Worm (Caenorhabditis elegans): ENCODE data around the gene pcca-1.

The pcca-1 gene

ce11 chrX:7660919-7661557 is at the start of gene pcca-1:
Gene pcca-1, minus strand, starts transcription at chrX:7660986.
- no peak for TF ChIP-seq unc-62 (GFP tag; optimal IDR thresholded peaks at IDR 0.05)

- TF ChIP-seq unc-62 (GFP tag; optimal IDR thresholded peaks at IDR 0.05): no peak
These were observed 49.4 kb upstream of the pcca-1 start for ce11 chrX:7710187-7710586.

- TF ChIP-seq unc-62 (GFP tag; optimal IDR thresholded peaks at IDR 0.05): no peak
These were observed 46.2 kb upstream of the pcca-1 start, which contains the start of gene kvs-1 for ce11 chrX:7707031-7707430. Gene kvs-1, minus strand, starts transcription at chrX:7707131.

DNA sequence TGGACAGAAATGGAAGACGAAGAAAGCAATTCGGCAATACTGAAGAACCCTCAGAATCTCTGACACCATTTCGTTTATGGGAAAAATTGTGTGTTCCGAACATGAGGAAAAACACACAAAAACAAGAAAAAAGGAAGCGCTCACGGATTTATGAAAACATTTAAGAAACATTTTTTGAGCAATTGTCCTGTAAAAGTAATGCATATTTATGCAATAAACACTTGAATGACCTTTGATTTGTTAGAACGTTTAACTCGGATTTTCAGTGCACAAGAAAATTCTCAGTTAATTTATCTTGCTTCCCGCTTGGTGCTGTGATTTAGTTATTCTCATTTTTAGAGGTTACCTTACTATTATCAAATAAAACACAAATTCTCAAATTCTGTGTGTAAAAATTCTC is 43.1 kb upstream of the pcca-1 start:
- TF ChIP-seq unc-62 (GFP tag; optimal IDR thresholded peaks at IDR 0.05): no peak

DNA sequence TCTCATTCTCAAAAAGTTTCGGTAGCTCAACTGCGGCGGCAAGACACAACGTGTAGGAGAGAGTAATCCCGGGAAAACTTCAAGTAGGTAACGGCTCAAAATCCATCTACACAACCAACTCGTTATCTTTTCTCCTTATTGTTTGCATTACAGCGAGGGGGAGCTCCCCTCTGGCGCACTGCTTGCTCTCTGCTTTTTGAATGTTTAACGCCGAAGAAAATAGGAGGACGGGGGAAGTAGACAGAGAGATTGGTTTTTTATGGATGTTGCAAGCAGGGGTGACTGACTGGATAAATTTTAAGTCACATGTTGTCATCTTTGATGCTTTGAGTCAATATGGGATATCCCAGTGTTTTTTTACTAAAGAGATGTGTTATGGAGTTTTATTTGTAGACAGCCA is 28.8 kb upstream of the pcca-1 start:
- TF ChIP-seq unc-62 (GFP tag; optimal IDR thresholded peaks at IDR 0.05): no peak

- TF ChIP-seq unc-62 (GFP tag; optimal IDR thresholded peaks at IDR 0.05): no peak
These were observed 28.3 kb upstream of the pcca-1 start, which contains the start of gene clik-2 for ce11 chrX:7689119-7689518. Gene clik-2, minus strand, starts transcription at chrX:7689219.

DNA sequence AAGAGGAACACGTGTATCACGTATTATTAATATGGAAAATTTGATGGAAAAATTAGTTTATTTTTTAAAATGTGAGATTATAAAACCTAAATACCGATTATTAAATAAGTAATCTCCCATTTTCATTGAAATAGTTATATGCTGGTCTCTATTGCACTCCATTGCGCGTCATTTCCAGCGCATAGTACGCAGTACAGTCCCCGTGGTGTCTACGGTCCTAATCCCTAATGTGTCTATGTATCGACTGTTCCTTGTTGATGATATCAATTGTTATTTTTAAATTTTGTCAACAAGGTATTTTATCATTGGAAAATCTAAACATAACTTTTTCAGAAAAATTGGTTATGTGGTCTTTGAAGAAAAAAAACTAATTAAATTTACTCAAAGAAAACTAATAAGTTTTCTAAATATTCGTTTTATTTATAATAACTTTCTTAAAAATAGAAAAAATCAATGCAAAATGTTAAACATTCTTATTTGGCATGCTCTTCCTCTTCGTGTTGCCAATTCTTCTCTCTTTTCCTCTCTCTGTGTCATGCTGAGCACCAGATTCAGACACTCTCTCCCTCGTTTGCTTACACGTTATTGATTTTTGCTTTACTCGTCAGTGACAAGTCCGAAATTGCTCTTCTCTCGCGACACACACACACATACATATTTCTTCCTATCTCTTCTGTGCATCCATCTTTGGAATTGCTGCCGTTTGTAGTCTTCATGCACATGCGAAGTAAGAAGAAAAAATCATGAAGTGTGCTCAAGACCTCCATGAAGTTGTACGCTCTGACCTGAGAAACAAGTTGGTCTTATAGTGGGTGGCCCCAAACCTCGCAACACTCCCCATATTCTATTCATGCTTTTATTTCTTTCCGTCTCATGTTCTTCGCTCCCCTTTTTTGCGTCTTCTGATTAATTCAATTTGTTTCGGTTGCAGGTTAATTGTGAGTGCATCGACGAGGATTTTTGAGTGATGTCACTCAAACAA is 21.5 kb upstream of the pcca-1 start, which contains the start of gene unc-18:
TSS of gene unc-18 (plus strand) at position 932 of the 982 bp plus-strand sequence.
- TF ChIP-seq unc-62 (GFP tag; optimal IDR thresholded peaks at IDR 0.05): no peak

DNA sequence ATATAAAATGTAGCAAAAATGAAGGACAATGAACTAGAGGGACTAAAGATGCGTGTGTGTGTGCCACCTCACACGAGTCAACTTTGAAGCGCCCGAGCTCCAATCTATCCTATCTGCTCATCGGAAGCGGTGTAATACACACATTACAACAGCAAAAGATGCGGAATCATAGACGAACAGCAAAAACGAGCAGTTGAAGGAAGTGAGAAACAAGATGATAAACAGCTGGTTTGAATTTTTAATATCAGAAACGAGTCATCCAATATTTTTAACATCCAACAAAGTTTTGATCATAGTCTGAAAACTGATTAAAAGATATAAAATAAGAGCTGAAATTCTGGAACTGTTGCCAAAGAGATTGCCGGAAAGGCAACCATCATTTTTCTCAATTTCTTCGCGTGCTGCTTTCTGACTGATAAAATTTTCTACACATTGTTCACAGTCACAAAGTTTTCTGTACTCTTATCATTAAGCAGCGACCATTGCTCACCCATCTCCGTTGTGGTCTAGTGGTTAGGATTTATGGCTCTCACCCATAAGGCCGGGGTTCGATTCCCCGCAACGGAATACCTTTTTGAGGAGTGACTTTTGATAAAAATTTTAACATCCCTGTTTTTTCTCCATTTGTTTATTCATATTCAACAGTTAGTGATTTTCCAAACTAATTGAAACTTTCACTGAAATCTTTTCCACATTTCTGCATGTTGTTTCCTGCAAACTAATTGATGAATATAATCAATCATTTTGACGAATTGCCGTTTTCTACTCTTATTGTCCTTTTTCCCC is 20.0 kb upstream of the pcca-1 start, which contains the start of gene stn-2:
TSS of gene stn-2 (minus strand) at position 75 of the 786 bp plus-strand sequence.
- no peak for TF ChIP-seq unc-62 (GFP tag; optimal IDR thresholded peaks at IDR 0.05)

DNA sequence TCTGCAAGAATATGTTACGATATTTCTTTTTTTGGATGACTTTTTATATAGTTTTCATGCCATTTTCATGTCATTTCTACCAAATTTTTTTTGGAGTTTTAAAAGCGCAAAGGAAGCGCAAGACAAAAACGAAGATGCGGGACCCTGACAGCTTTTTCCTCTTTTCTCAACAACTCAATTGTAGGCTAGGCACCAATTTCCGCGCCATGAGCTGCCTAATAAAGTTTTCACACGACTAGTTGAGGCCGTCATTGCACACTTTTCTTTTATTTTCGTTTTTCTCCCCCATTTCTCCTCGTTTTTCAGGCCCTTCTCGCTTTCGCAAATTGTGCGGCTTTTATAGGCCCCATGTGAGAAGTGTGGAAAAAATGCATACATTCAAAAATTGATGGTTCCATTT is 19.0 kb upstream of the pcca-1 start:
- no peak for TF ChIP-seq unc-62 (GFP tag; optimal IDR thresholded peaks at IDR 0.05)

DNA sequence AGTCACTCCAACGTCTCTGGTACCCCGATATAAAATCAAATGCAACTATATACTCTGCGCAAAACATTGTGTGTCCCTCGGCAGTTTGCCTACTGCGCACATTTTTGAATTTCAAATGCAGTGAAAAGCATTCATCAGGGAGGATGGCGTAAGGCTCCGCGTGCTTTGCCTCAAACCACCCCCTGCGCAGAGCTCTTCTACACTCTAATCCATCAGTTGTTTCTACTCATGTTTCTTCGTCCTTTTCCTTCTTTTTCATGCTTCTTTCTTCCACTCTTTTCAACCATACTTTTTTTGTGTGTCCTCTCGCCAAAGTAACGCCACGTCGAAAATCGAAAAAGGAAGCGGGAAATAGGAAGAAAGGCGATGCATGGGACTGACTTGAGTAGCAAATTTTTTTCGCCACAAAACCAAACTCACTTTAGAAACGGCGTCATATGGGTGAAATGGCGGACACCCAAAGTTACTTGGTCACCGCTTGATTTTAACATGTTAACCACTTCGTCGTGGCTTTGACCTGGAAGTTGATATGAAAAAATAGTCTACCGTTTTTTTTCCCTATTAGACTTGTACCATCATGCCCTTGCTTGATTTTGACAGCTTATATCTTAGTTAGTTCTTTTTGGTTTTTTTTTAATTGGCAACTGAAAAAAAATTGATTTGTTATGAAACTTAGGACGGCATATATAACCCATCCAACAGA is 17.8 kb upstream of the pcca-1 start:
- TF ChIP-seq unc-62 (GFP tag; optimal IDR thresholded peaks at IDR 0.05): no peak

- no peak for TF ChIP-seq unc-62 (GFP tag; optimal IDR thresholded peaks at IDR 0.05)
These were observed 14.1 kb upstream of the pcca-1 start for ce11 chrX:7674871-7675270.

DNA sequence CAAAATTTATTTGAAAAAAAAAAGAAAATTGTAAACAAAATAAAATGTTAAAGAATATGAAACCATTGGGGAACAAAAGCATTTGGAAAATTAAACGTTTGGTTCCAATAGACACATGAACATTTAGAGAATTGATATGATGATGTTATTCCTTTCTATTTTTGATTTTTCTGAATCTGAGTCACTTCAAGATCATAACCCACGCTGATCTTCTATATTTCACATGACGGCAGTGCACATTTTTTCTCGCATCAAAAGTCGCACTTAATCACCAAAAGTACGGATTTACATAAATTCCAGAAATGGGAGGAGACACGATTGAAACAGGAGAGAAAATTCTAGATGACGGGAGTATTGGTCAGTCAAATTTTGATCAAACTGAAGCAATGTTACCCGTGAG is 11.9 kb upstream of the pcca-1 start, which contains the start of gene F27D9.2:
TSS of gene F27D9.2 (plus strand) at position 301 of the 400 bp plus-strand sequence.
- no peak for TF ChIP-seq unc-62 (GFP tag; optimal IDR thresholded peaks at IDR 0.05)

DNA sequence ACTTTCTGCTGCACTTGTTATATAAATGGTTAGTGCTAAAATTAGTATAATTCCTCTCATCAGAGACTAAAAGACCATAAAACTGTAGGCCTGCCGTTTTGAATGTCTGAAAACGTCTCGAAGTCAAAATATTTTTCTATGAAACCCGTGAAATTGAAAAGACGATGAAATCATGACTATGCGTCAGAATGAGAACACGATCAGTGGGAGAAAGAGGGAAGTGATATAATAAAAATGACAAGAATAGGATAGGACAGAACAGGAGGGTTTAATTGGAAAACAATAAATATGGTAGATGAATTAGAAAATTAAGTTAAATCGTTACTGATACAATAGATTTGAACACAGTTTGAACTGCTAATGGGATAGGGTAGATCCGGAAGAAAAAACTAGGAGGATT is 9.9 kb upstream of the pcca-1 start, which contains the start of gene F27D9.7:
TSS of gene F27D9.7 (minus strand) at position 101 of the 400 bp plus-strand sequence.
- TF ChIP-seq unc-62 (GFP tag; optimal IDR thresholded peaks at IDR 0.05): no peak

DNA sequence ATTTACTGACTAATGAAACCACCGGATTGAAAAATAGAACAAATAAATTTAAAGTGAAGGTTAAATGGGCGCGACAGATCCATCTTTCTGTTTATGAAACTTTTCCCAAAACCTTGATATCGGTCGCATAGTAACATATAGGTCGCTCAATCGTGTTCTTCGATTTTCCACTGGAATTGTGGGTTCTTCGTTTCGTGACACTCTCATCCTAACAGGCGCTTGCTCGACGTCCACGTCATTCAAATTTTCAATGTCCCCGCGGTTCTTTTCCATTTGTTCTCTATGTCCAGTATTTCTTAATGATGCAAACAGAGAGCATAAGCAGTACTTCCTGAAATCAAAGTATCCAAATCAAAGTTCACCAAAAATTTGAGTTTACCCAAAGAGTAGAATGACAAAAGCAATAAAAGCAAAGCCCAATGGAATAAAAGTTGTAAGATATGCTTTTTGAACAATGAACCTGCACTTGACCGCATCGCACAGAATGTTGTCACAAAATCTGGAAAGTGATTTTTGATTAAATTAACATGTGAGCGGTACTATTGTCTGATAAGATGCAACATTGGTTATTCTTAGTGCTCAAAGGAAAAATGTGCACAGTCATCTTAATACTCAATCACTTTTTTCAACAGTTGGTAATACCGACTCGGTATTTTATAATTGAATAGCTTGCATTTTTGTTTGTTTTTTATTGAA is 6.8 kb upstream of the pcca-1 start, which contains the start of gene F27D9.13:
TSS of gene F27D9.13 (minus strand) at position 51 of the 696 bp plus-strand sequence.
- no peak for TF ChIP-seq unc-62 (GFP tag; optimal IDR thresholded peaks at IDR 0.05)
